Worm (Caenorhabditis elegans): ENCODE data around the gene Y41D4A.7.

The Y41D4A.7 gene

DNA sequence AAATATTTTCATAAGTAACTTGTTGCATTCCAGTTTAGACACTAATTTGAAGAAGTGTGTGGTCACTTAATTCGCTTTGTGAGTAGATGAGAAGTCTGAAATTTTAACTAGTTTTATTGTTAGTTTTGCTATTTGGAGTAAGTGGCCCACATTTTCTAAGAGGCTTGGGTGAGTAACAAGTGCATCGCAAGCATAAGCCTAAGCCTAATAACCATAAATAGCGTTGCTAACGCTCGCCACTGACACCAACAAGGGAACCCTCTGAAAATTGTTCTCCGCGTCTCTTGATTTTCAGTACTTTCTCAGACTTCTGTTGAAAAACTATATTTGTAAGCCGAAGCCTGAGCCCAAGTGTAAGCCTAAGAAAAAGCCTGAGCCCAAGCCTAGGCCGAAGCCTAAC is 37.1 kb downstream of the Y41D4A.7 start, which contains the start of gene epic-3:
Gene epic-3, minus strand, starts transcription at position 101 of the 400 bp plus-strand sequence.
- TF ChIP-seq hlh-30 (tag; optimal IDR thresholded peaks at IDR 0.05; ENCODE audit: insufficient read depth) = no peak
- no peak for TF ChIP-seq fkh-6 (tag; optimal IDR thresholded peaks at IDR 0.05)
- TF ChIP-seq syd-9 (tag; optimal IDR thresholded peaks at IDR 0.05) = no peak
- no peak for TF ChIP-seq hlh-13 (GFP tag; optimal IDR thresholded peaks at IDR 0.05)
- TF ChIP-seq lim-6 (tag; optimal IDR thresholded peaks at IDR 0.05) = no peak
- TF ChIP-seq ama-1 (optimal IDR thresholded peaks at IDR 0.05) = no peak
- no peak for TF ChIP-seq zip-5 (tag; optimal IDR thresholded peaks at IDR 0.05)
- no peak for TF ChIP-seq pros-1 (tag; optimal IDR thresholded peaks at IDR 0.05)

DNA sequence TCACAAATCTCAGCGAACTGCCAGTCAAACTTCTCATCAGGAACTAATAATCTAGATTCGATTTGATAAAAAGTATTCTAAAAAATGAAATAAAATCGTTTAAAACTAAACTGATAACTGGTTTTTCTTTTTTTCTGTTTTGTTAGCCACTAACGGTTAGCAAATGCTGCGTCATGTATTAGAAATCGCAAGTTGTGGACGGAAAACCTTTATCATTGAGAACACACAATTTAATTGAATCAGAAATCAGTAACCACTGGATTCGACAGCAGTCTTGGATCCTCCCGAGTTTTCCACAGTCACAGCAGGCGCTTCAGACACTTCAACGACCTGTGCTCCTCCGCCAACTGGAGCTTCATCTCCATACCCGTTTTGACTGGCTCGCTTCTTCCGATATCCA is 38.4 kb downstream of the Y41D4A.7 start:
- TF ChIP-seq lin-11 (tag; optimal IDR thresholded peaks at IDR 0.05) = no peak
- TF ChIP-seq unc-86 (tag; optimal IDR thresholded peaks at IDR 0.05) = no peak
- TF ChIP-seq pax-1 (tag; optimal IDR thresholded peaks at IDR 0.05) = no peak
- TF ChIP-seq hlh-15 (tag; optimal IDR thresholded peaks at IDR 0.05) = no peak
- TF ChIP-seq ztf-16 (tag; optimal IDR thresholded peaks at IDR 0.05) = no peak
- TF ChIP-seq pqm-1 (tag; optimal IDR thresholded peaks at IDR 0.05) = no peak
- no peak for TF ChIP-seq ttx-3 (tag; optimal IDR thresholded peaks at IDR 0.05)
- no peak for TF ChIP-seq ceh-48 (tag; optimal IDR thresholded peaks at IDR 0.05)
- no peak for TF ChIP-seq T23F11.4 (GFP tag; optimal IDR thresholded peaks at IDR 0.05)
- no peak for TF ChIP-seq npax-4 (tag; optimal IDR thresholded peaks at IDR 0.05)
- TF ChIP-seq hlh-8 (tag; optimal IDR thresholded peaks at IDR 0.05) = no peak
- no peak for TF ChIP-seq C38D4.7 (GFP tag; optimal IDR thresholded peaks at IDR 0.05)
- TF ChIP-seq sox-2 (GFP tag; IDR thresholded peaks at IDR 0.05) = no peak
- no peak for TF ChIP-seq eyg-1 (tag; optimal IDR thresholded peaks at IDR 0.05)
- TF ChIP-seq C08G9.2 (tag; optimal IDR thresholded peaks at IDR 0.05) = no peak
- TF ChIP-seq ceh-30 (tag; optimal IDR thresholded peaks at IDR 0.05) = no peak
- TF ChIP-seq fkh-6 (tag; optimal IDR thresholded peaks at IDR 0.05) = no peak

DNA sequence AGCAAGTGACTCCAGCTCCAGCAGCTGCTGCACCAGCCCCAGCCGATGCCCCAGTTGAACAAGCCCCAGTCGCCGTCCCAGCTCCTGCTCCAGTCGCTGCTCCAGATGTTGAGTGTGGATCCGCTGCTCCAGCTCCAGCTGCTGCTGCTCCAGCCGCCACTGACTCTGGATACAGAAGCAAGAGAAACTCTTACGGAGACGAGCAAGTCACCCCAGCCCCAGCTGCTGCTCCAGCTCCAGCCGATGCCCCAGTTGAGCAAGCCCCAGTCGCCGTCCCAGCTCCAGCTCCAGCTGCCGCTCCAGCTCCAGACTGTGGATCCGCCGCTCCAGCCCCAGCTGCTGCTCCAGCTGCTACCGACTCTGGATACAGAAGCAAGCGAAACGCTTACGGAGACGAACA is 39.8 kb downstream of the Y41D4A.7 start:
- TF ChIP-seq che-1 (tag; optimal IDR thresholded peaks at IDR 0.05) = no peak
- no peak for TF ChIP-seq ceh-18 (tag; optimal IDR thresholded peaks at IDR 0.05)
- TF ChIP-seq hlh-15 (tag; optimal IDR thresholded peaks at IDR 0.05) = no peak
- TF ChIP-seq sdc-2 (tag; optimal IDR thresholded peaks at IDR 0.05) = no peak
- no peak for TF ChIP-seq elt-4 (tag; optimal IDR thresholded peaks at IDR 0.05)
- no peak for TF ChIP-seq sox-4 (tag; optimal IDR thresholded peaks at IDR 0.05)
- no peak for TF ChIP-seq mec-3 (tag; optimal IDR thresholded peaks at IDR 0.05; ENCODE audit: borderline replicate concordance)
- no peak for TF ChIP-seq K09A11.1 (tag; optimal IDR thresholded peaks at IDR 0.05; ENCODE audit: insufficient read depth)
- TF ChIP-seq ceh-30 (tag; optimal IDR thresholded peaks at IDR 0.05) = no peak
- no peak for TF ChIP-seq unc-42 (tag; optimal IDR thresholded peaks at IDR 0.05)
- no peak for TF ChIP-seq hlh-8 (tag; optimal IDR thresholded peaks at IDR 0.05)

DNA sequence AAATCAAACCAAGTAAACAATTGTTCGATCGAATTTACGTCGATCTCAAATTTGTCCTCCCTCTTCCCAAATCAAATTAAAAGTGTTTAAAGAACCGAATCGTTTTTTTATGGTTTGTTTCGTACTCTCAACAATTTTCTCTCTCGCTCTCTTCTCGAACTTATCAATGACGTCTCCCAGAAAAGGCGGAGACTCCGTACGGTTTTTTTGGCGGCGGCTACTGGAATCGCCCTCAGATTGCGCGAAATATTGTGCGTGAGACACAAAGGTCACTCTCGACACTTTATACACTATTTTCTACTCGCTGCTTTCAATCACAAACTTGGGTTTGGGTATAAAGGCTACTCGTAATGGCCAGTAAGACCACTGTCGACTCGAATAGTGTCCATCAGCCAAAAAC is 40.9 kb downstream of the Y41D4A.7 start, which contains the start of gene epic-2:
Gene epic-2, plus strand, starts transcription at position 317 of the 400 bp plus-strand sequence.
- no peak for TF ChIP-seq sdc-2 (tag; optimal IDR thresholded peaks at IDR 0.05)
- TF ChIP-seq madf-2 (tag; optimal IDR thresholded peaks at IDR 0.05) = no peak
- no peak for TF ChIP-seq ref-2 (tag; optimal IDR thresholded peaks at IDR 0.05)
- TF ChIP-seq pqm-1 (tag; optimal IDR thresholded peaks at IDR 0.05) = no peak

DNA sequence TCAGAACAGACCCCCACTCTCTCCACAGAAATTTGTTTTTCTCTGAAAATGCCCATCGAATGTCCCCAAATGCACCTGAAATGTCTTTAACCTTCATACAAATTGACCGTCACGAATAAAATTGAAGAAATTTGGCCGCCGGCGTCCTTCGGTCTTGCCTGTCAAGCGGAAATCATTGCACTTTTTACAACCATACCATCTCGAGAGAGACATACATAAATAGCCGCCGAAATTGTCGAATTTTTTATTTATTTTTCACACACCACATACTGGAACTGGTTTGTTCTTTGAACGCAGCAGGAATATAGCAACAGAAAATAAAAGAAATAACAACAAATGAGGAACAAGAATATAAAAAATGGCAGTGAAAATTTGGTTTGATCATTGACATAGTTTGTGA is 45.7 kb downstream of the Y41D4A.7 start:
- TF ChIP-seq pha-4 (tag; optimal IDR thresholded peaks at IDR 0.05) (no peak), pat-9 (tag; optimal IDR thresholded peaks at IDR 0.05) (no peak), gmeb-2 (tag; optimal IDR thresholded peaks at IDR 0.05) (no peak), ahr-1 (tag; optimal IDR thresholded peaks at IDR 0.05) (no peak), odd-2 (tag; optimal IDR thresholded peaks at IDR 0.05) (no peak), ceh-22 (tag; optimal IDR thresholded peaks at IDR 0.05) (no peak), ztf-16 (tag; optimal IDR thresholded peaks at IDR 0.05) (no peak), ceh-24 (tag; optimal IDR thresholded peaks at IDR 0.05) (no peak), C08G9.2 (tag; optimal IDR thresholded peaks at IDR 0.05) (no peak), ceh-34 (tag; optimal IDR thresholded peaks at IDR 0.05) (no peak), ttx-3 (tag; optimal IDR thresholded peaks at IDR 0.05) (no peak)

All from whole organism, late embryonic.